Fruit fly (Drosophila melanogaster) whole organism, embryonic: ENCODE measurements around the gene RabX5.
A peak's percentile ranks its signal among the peaks of the same experiment; 100 is the strongest.

Experiments
- Ada2b ChIP-seq: fragments of 200-800 bp; sonication (Bioruptor generic); IDR thresholded peaks from 2 replicates; pipeline ENCODE4 v1.3.6; 2022; ENCODE audit warnings: missing biosample characterization, missing genetic modification characterization
- Antp ChIP-seq: fragments of 200-800 bp; sonication (Bioruptor generic); optimal IDR thresholded peaks from 3 replicates; lab custom pipeline; 2016; ENCODE audit warnings: missing biosample characterization, missing genetic modification characterization
- CG10431 ChIP-seq: fragments of 200-800 bp; sonication (Bioruptor generic); optimal IDR thresholded peaks from 3 replicates; lab custom pipeline; 2018; ENCODE audit warnings: missing biosample characterization, mild to moderate bottlenecking, missing genetic modification characterization
- CG11723 ChIP-seq: fragments of 200-800 bp; sonication (Bioruptor generic); optimal IDR thresholded peaks from 2 replicates; lab custom pipeline; 2017; ENCODE audit warnings: missing biosample characterization, mild to moderate bottlenecking, missing genetic modification characterization
- CG12744 ChIP-seq: fragments of 200-800 bp; sonication (Bioruptor generic); optimal IDR thresholded peaks from 2 replicates; lab custom pipeline; 2016; ENCODE audit warnings: missing biosample characterization, missing genetic modification characterization
- CG13894 ChIP-seq: fragments of 200-800 bp; sonication (Bioruptor generic); optimal IDR thresholded peaks from 3 replicates; lab custom pipeline; 2018; ENCODE audit warnings: missing biosample characterization, mild to moderate bottlenecking, missing genetic modification characterization, moderate library complexity
- CG15011 ChIP-seq: fragments of 200-800 bp; sonication (Bioruptor generic); optimal IDR thresholded peaks from 3 replicates; lab custom pipeline; 2018; ENCODE audit warnings: missing biosample characterization, mild to moderate bottlenecking, missing genetic modification characterization
- CG18764 ChIP-seq: fragments of 200-800 bp; sonication (Bioruptor generic); optimal IDR thresholded peaks from 3 replicates; lab custom pipeline; 2016; ENCODE audit warnings: missing biosample characterization, missing genetic modification characterization
- CG30403 ChIP-seq: fragments of 200-800 bp; sonication (Bioruptor generic); optimal IDR thresholded peaks from 3 replicates; lab custom pipeline; 2016; ENCODE audit warnings: missing biosample characterization, missing genetic modification characterization
- CG32532 ChIP-seq: fragments of 200-800 bp; sonication (Bioruptor generic); IDR thresholded peaks from 2 replicates; pipeline ENCODE4 v1.3.6; 2022; ENCODE audit warnings: missing biosample characterization, missing genetic modification characterization
- CG3281 ChIP-seq: fragments of 200-800 bp; sonication (Bioruptor generic); optimal IDR thresholded peaks from 3 replicates; lab custom pipeline; 2017; ENCODE audit warnings: missing biosample characterization, mild to moderate bottlenecking, missing genetic modification characterization
- CG34376 ChIP-seq: fragments of 200-800 bp; sonication (Bioruptor generic); optimal IDR thresholded peaks from 2 replicates; lab custom pipeline; 2018; ENCODE audit warnings: missing biosample characterization, mild to moderate bottlenecking, missing genetic modification characterization
- CG6689 ChIP-seq: fragments of 200-800 bp; sonication (Bioruptor generic); IDR thresholded peaks from 2 replicates; pipeline ENCODE4 v1.3.6; 2022; ENCODE audit warnings: missing biosample characterization, missing genetic modification characterization
- CG7745 ChIP-seq: fragments of 200-800 bp; sonication (Bioruptor generic); optimal IDR thresholded peaks from 2 replicates; lab custom pipeline; 2018; ENCODE audit warnings: missing biosample characterization, mild to moderate bottlenecking, missing genetic modification characterization, moderate library complexity
- CG7839 ChIP-seq: fragments of 200-800 bp; sonication (Bioruptor generic); optimal IDR thresholded peaks from 3 replicates; lab custom pipeline; 2018; ENCODE audit warnings: missing biosample characterization, mild to moderate bottlenecking, missing genetic modification characterization, moderate library complexity
- CG8924 ChIP-seq: fragments of 200-800 bp; optimal IDR thresholded peaks from 3 replicates; lab custom pipeline; 2019; ENCODE audit warnings: missing biosample characterization, mild to moderate bottlenecking, missing genetic modification characterization, moderate library complexity
- CG9215 ChIP-seq: fragments of 200-800 bp; sonication (Bioruptor generic); IDR thresholded peaks from 2 replicates; pipeline ENCODE4 v1.3.6; 2022; ENCODE audit warnings: missing biosample characterization, missing genetic modification characterization
- CG9609 ChIP-seq: fragments of 200-800 bp; sonication (Bioruptor generic); optimal IDR thresholded peaks from 3 replicates; lab custom pipeline; 2016; ENCODE audit warnings: missing biosample characterization, missing genetic modification characterization
- CkIIα-i1 ChIP-seq: fragments of 200-800 bp; sonication (Bioruptor generic); IDR thresholded peaks from 2 replicates; pipeline ENCODE4 v1.3.6; 2022; ENCODE audit warnings: missing biosample characterization, missing genetic modification characterization
- CrebB ChIP-seq: fragments of 200-800 bp; sonication (Bioruptor generic); optimal IDR thresholded peaks from 3 replicates; lab custom pipeline; 2018; ENCODE audit warnings: missing biosample characterization, mild to moderate bottlenecking, missing genetic modification characterization
- Dip2 ChIP-seq: fragments of 200-800 bp; sonication (Bioruptor generic); IDR thresholded peaks from 2 replicates; pipeline ENCODE4 v1.3.6; 2022; ENCODE audit warnings: missing biosample characterization, missing genetic modification characterization
- Dip3 ChIP-seq: fragments of 200-800 bp; sonication (Bioruptor generic); optimal IDR thresholded peaks from 3 replicates; lab custom pipeline; 2016; ENCODE audit warnings: missing biosample characterization, missing genetic modification characterization
- Dp ChIP-seq: fragments of 200-800 bp; sonication (Bioruptor generic); optimal IDR thresholded peaks from 2 replicates; lab custom pipeline; 2018; ENCODE audit warnings: missing biosample characterization, mild to moderate bottlenecking, missing genetic modification characterization, moderate library complexity
- Gsc ChIP-seq: fragments of 200-800 bp; sonication (Bioruptor generic); IDR thresholded peaks from 2 replicates; pipeline ENCODE4 v1.3.6; 2022; ENCODE audit warnings: missing biosample characterization, missing genetic modification characterization
- Hmr ChIP-seq: fragments of 200-800 bp; sonication (Bioruptor generic); optimal IDR thresholded peaks from 3 replicates; lab custom pipeline; 2017; ENCODE audit warnings: mild to moderate bottlenecking, missing biosample characterization, missing genetic modification reagents, missing genetic modification characterization
- Mad ChIP-seq: fragments of 200-800 bp; sonication (Bioruptor generic); optimal IDR thresholded peaks from 2 replicates; lab custom pipeline; 2016; ENCODE audit warnings: missing biosample characterization, missing genetic modification characterization
- Mrtf ChIP-seq: fragments of 200-800 bp; sonication (Bioruptor generic); IDR thresholded peaks from 3 replicates; pipeline ENCODE4 v1.3.6; 2022; ENCODE audit warnings: missing biosample characterization, missing genetic modification characterization
- NFAT ChIP-seq: fragments of 200-800 bp; sonication (Bioruptor generic); IDR thresholded peaks from 2 replicates; pipeline ENCODE4 v1.3.6; 2022; ENCODE audit warnings: missing biosample characterization, missing genetic modification characterization
- Nf-YC ChIP-seq: fragments of 200-800 bp; optimal IDR thresholded peaks from 3 replicates; lab custom pipeline; 2019; ENCODE audit warnings: missing biosample characterization, mild to moderate bottlenecking, missing genetic modification characterization, moderate library complexity
- Rfx ChIP-seq: fragments of 200-800 bp; sonication (Bioruptor generic); IDR thresholded peaks from 2 replicates; pipeline ENCODE4 v1.3.6; 2022; ENCODE audit warnings: missing biosample characterization, missing genetic modification characterization
- Sin3A ChIP-seq: fragments of >200 bp; optimal IDR thresholded peaks from 2 replicates; lab custom pipeline; 2018
- Tbp ChIP-seq: fragments of >200 bp; optimal IDR thresholded peaks from 2 replicates; lab custom pipeline; 2018; ENCODE audit warnings: missing biosample characterization, missing genetic modification characterization
- Vsx1 ChIP-seq: fragments of 200-800 bp; sonication (Bioruptor generic); optimal IDR thresholded peaks from 2 replicates; lab custom pipeline; 2017; ENCODE audit warnings: missing biosample characterization, mild to moderate bottlenecking, missing genetic modification characterization, missing genetic modification reagents
- ap ChIP-seq: fragments of 200-800 bp; sonication (Bioruptor generic); IDR thresholded peaks from 2 replicates; pipeline ENCODE4 v1.3.6; 2022; ENCODE audit warnings: missing biosample characterization, missing genetic modification characterization
- br ChIP-seq: fragments of >200 bp; optimal IDR thresholded peaks from 2 replicates; lab custom pipeline; 2017
- dmrt99B ChIP-seq: fragments of 200-800 bp; sonication (Bioruptor generic); optimal IDR thresholded peaks from 2 replicates; lab custom pipeline; 2018; ENCODE audit warnings: missing biosample characterization, mild to moderate bottlenecking, missing genetic modification characterization, moderate library complexity
- fd64A ChIP-seq: fragments of 200-800 bp; sonication (Bioruptor generic); optimal IDR thresholded peaks from 3 replicates; lab custom pipeline; 2018; ENCODE audit warnings: missing biosample characterization, mild to moderate bottlenecking, missing genetic modification characterization
- gt ChIP-seq: fragments of 200-800 bp; sonication (Bioruptor generic); IDR thresholded peaks from 2 replicates; pipeline ENCODE4 v1.3.6; 2022; ENCODE audit warnings: missing biosample characterization, missing genetic modification characterization
- ham ChIP-seq: fragments of 200-800 bp; sonication (Bioruptor generic); IDR thresholded peaks from 2 replicates; pipeline ENCODE4 v1.3.6; 2022; ENCODE audit warnings: missing biosample characterization, missing genetic modification characterization
- hkb ChIP-seq, 2 experiments: fragments of 200-800 bp in 1 of 2; fragments of >200 bp in 1 of 2; sonication (Bioruptor generic) in 1 of 2; IDR thresholded peaks in 1 of 2; optimal IDR thresholded peaks in 1 of 2; 2 replicates each; pipeline versions ENCODE4 v1.3.6 to Lab custom; 2017 to 2022; ENCODE audit warnings: missing biosample characterization in 1 of 2, missing genetic modification characterization in 1 of 2
- lilli ChIP-seq: fragments of 200-800 bp; sonication (Bioruptor generic); optimal IDR thresholded peaks from 3 replicates; lab custom pipeline; 2016; ENCODE audit warnings: missing biosample characterization, missing genetic modification characterization
- lov ChIP-seq, 2 experiments: fragments of 200-800 bp in 1 of 2; fragments of >200 bp in 1 of 2; sonication (Bioruptor generic) in 1 of 2; IDR thresholded peaks in 1 of 2; optimal IDR thresholded peaks in 1 of 2; 2 replicates in 1 of 2; 3 replicates in 1 of 2; pipeline versions ENCODE4 v1.3.6 to Lab custom; 2017 to 2022; ENCODE audit warnings: missing biosample characterization in 1 of 2, missing genetic modification characterization in 1 of 2
- luna ChIP-seq: fragments of 200-800 bp; sonication (Bioruptor generic); optimal IDR thresholded peaks from 2 replicates; lab custom pipeline; 2016; ENCODE audit warnings: missing biosample characterization, missing genetic modification characterization
- odd ChIP-seq: fragments of 200-800 bp; sonication (Bioruptor generic); optimal IDR thresholded peaks from 2 replicates; lab custom pipeline; 2017; ENCODE audit warnings: missing biosample characterization, mild to moderate bottlenecking, missing genetic modification characterization
- phol ChIP-seq: fragments of 200-800 bp; sonication (Bioruptor generic); optimal IDR thresholded peaks from 3 replicates; lab custom pipeline; 2018; ENCODE audit warnings: missing biosample characterization, mild to moderate bottlenecking, missing genetic modification characterization, moderate library complexity
- psq ChIP-seq: fragments of 200-800 bp; sonication (Bioruptor generic); optimal IDR thresholded peaks from 2 replicates; lab custom pipeline; 2017; ENCODE audit warnings: missing biosample characterization, missing genetic modification characterization
- repo ChIP-seq: fragments of 200-800 bp; sonication (Bioruptor generic); optimal IDR thresholded peaks from 2 replicates; lab custom pipeline; 2016; ENCODE audit warnings: missing biosample characterization, missing genetic modification characterization
- sr ChIP-seq: fragments of 200-800 bp; sonication (Bioruptor generic); IDR thresholded peaks from 3 replicates; pipeline ENCODE4 v1.3.6; 2022; ENCODE audit warnings: missing biosample characterization, missing genetic modification characterization
- ssp ChIP-seq: fragments of 200-800 bp; sonication (Bioruptor generic); IDR thresholded peaks from 2 replicates; pipeline ENCODE4 v1.3.6; 2022; ENCODE audit warnings: missing biosample characterization, missing genetic modification characterization
- tio ChIP-seq: fragments of 200-800 bp; sonication (Bioruptor generic); optimal IDR thresholded peaks from 2 replicates; lab custom pipeline; 2017; ENCODE audit warnings: missing biosample characterization, missing genetic modification characterization, inconsistent platforms
- wor ChIP-seq: fragments of 200-800 bp; sonication (Bioruptor generic); IDR thresholded peaks from 2 replicates; pipeline ENCODE4 v1.3.6; 2022; ENCODE audit warnings: missing biosample characterization, missing genetic modification characterization

Gene RabX5

DNA sequence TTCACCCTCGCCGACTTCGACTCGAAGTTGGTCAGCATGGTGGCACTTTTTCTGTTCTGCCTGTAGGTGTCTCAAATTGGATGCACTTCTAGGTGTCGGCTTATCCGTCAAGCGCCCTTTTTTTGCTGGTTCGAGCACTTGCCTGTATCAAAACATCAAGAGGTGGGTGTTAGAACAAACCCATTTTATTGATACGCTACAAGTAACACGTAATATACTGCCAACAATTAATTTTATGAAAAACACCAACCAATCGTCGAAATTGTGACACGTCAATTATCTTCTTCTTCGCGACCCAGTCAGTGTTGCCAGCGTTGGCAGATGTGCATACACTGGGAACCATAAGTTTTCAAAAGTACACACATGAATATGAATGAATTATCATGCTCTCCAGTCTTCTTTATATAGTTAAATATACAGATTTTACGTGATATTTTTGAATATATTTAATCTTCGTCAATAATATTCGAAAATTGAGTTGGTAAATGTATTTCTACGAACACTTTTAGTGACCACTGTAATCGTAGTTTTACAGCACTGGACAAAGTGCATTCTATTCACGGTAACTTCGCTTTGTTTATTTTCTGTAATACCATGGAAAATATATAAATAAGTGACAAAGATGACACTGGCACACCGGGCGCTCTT is 24.9 kb downstream of the RabX5 start, which contains the start of the genes alphaCOP and CG13919 (continued):
- TF ChIP-seq CG32532 (GFP tag; lab: Robert Waterston, UW) (peak; percentile 97), CG9609 (GFP tag; lab: Kevin White, UChicago) (peak; percentile 88), CG30403 (GFP tag; lab: Kevin White, UChicago) (peak; percentile 98), CrebB (tag; lab: Kevin White, UChicago) (peak; percentile 95), sr (GFP tag; lab: Robert Waterston, UW) (peak; percentile 56; the same call in 2 of the 3 replicates), NFAT (GFP tag; lab: Robert Waterston, UW) (peak; percentile 96), CG18764 (GFP tag; lab: Kevin White, UChicago) (peak; percentile 88), gt (GFP tag; lab: Robert Waterston, UW) (peak; percentile 85), Dip3 (GFP tag; lab: Kevin White, UChicago) (peak; percentile 93), ham (GFP tag; lab: Robert Waterston, UW) (peak; percentile 92), psq (GFP tag; lab: Kevin White, UChicago) (peak; percentile 90), Sin3A (lab: Kevin White, UChicago) (peak; percentile 9), Antp (peak; percentile 83), CG7745 (tag; lab: Kevin White, UChicago) (peak; percentile 74), CG6689 (GFP tag; lab: Robert Waterston, UW) (peak; percentile 97), Mad (GFP tag; lab: Kevin White, UChicago) (peak; percentile 95), dmrt99B (tag; lab: Kevin White, UChicago) (peak; percentile 96), CG8924 (tag; lab: Kevin White, UChicago) (peak; percentile 97), CkIIα-i1 (GFP tag; lab: Robert Waterston, UW) (peak; percentile 78), Tbp (no peak), ssp (GFP tag; lab: Robert Waterston, UW) (peak; percentile 92), hkb (optimal IDR thresholded peaks at IDR 0.05; lab: Kevin White, UChicago) (no peak), hkb (GFP tag; IDR thresholded peaks at IDR 0.05; lab: Robert Waterston, UW) (peak; percentile 94), CG9215 (GFP tag; lab: Robert Waterston, UW) (peak; percentile 95), Hmr (peak; percentile 96), lov (optimal IDR thresholded peaks at IDR 0.05; lab: Kevin White, UChicago) (no peak), lov (GFP tag; IDR thresholded peaks at IDR 0.05; lab: Robert Waterston, UW) (peak; percentile 96), CG13894 (tag; lab: Kevin White, UChicago) (peak; percentile 91), Ada2b (peak; percentile 89), luna (peak; percentile 72), Mrtf (peak; percentile 95), CG34376 (peak; percentile 89), wor (GFP tag; lab: Robert Waterston, UW) (peak; percentile 96), CG7839 (tag; lab: Kevin White, UChicago) (peak; percentile 99), lilli (peak; percentile 98), phol (peak; percentile 93), Dip2 (GFP tag; lab: Robert Waterston, UW) (peak; percentile 53), ap (GFP tag; lab: Robert Waterston, UW) (peak; percentile 97), Dp (peak; percentile 50), CG15011 (GFP tag; lab: Kevin White, UChicago) (no peak), repo (GFP tag; lab: Kevin White, UChicago) (peak; percentile 89), Vsx1 (GFP tag; lab: Kevin White, UChicago) (peak; percentile 87), Nf-YC (peak; percentile 85), Gsc (peak; percentile 87), CG3281 (GFP tag; lab: Kevin White, UChicago) (peak; percentile 91), CG12744 (GFP tag; lab: Kevin White, UChicago) (peak; percentile 91), tio (GFP tag; lab: Kevin White, UChicago) (no peak), Rfx (GFP tag; lab: Robert Waterston, UW) (peak; percentile 98), br (no peak), CG10431 (GFP tag; lab: Kevin White, UChicago) (peak; percentile 83), odd (GFP tag; lab: Kevin White, UChicago) (peak; percentile 90), fd64A (GFP tag; lab: Kevin White, UChicago) (peak; percentile 56), CG11723 (GFP tag; lab: Kevin White, UChicago) (peak; percentile 89)
